Fruit fly (Drosophila melanogaster): Measurements from ENCODE around the gene CG9399.

DNA sequence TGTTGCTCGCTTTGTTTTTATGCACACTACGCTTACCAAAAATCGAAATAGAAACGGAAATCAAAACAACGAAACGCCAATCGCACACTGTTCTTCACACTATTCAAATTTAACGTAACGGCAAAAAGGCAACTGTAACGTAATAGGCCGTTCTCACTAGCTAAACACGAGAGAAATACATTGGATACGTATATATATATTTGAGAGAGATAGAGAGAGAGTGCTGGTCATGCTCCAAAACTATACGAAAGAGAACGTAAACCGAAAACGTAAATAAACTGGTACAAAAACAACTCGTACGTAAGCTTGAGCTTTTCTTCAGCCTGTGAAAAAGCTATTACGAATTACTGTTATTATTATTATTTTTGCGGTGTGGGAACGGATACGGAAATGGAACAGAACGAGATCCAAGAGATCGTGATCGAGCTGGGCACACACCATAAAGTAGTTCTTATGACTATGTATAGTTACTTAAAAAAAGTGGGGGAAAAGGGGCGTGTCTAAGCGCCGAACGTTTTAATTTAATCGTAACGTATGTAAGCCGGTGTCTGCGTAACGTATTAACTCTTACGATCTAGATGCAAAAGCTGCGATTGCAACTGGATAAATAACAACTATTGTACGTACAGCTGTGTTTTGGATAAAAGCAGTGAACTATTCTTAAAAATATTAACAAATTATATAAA lies 30.4 kb downstream of the CG9399 start:
- no peak for TF ChIP-seq CG6792 (GFP tag; optimal IDR thresholded peaks at IDR 0.05)
- no peak for TF ChIP-seq CG11294 (GFP tag; IDR thresholded peaks at IDR 0.05)
- TF ChIP-seq CG4318 (GFP tag; optimal IDR thresholded peaks at IDR 0.05), result no peak
- no peak for TF ChIP-seq CG6808 (GFP tag; optimal IDR thresholded peaks at IDR 0.05)
- TF ChIP-seq CG8319 (GFP tag; optimal IDR thresholded peaks at IDR 0.05), result no peak
- TF ChIP-seq Blimp-1 (GFP tag; optimal IDR thresholded peaks at IDR 0.05), result no peak
- no peak for TF ChIP-seq CG15336 (GFP tag; IDR thresholded peaks at IDR 0.05)
- no peak for TF ChIP-seq topi (GFP tag; optimal IDR thresholded peaks at IDR 0.05)
- no peak for TF ChIP-seq Sox15 (GFP tag; optimal IDR thresholded peaks at IDR 0.05)
- no peak for TF ChIP-seq CG6854 (GFP tag; optimal IDR thresholded peaks at IDR 0.05)
- TF ChIP-seq Hr4 (GFP tag; optimal IDR thresholded peaks at IDR 0.05), result no peak
- no peak for TF ChIP-seq OdsH (GFP tag; optimal IDR thresholded peaks at IDR 0.05)
- no peak for TF ChIP-seq CG3032 (tag; optimal IDR thresholded peaks at IDR 0.05)
- TF ChIP-seq Eip78C (GFP tag), result no peak

All from whole organism, prepupa.